Worm (Caenorhabditis elegans) whole organism, L4 larva: ENCODE data around the gene gly-7.

Experiments
- D1046.2 ChIP-seq: fragments of 200-800 bp; sonication (Bioruptor generic); IDR thresholded peaks from 2 replicates; pipeline ENCODE4 v1.3.6; 2022; ENCODE audit warnings: missing genetic modification characterization, missing compliant biosample characterization
- F44E2.7 ChIP-seq: fragments of 200-800 bp; sonication (Bioruptor generic); IDR thresholded peaks from 2 replicates; pipeline ENCODE4 v2.1.2; 2022; ENCODE audit warnings: missing genetic modification characterization, missing compliant biosample characterization
- F49E8.2 ChIP-seq: sonication (generic microtip); optimal IDR thresholded peaks from 2 replicates; lab custom pipeline; 2016; ENCODE audit warnings: missing compliant biosample characterization, mild to moderate bottlenecking, missing genetic modification characterization, borderline replicate concordance
- Y48G9A.11 ChIP-seq: fragments of 200-800 bp; sonication (Bioruptor generic); IDR thresholded peaks from 2 replicates; pipeline ENCODE4 v1.3.6; 2022; ENCODE audit warnings: missing genetic modification reagents, missing genetic modification characterization, missing compliant biosample characterization
- Y5F2A.4 ChIP-seq: fragments of 200-800 bp; sonication (Bioruptor generic); optimal IDR thresholded peaks from 2 replicates; lab custom pipeline; 2018; ENCODE audit warnings: mild to moderate bottlenecking, missing genetic modification characterization, missing compliant biosample characterization
- ZK337.2 ChIP-seq: fragments of 200-800 bp; sonication (Bioruptor generic); IDR thresholded peaks from 2 replicates; pipeline ENCODE4 v1.3.6; 2022; ENCODE audit warnings: missing genetic modification reagents, missing genetic modification characterization, missing compliant biosample characterization
- aha-1 ChIP-seq: fragments of 150-350 bp; peaks from one replicate; lab custom pipeline; 2014; ENCODE audit warnings: missing biosample characterization, missing genetic modification characterization
- ama-1 ChIP-seq: fragments of 150-350 bp; optimal IDR thresholded peaks from 2 replicates; lab custom pipeline; 2014; ENCODE audit warnings: inconsistent platforms, mixed read lengths
- ceh-82 ChIP-seq: sonication (generic microtip); optimal IDR thresholded peaks from 2 replicates; lab custom pipeline; 2017; ENCODE audit warnings: missing biosample characterization, missing genetic modification characterization
- daf-12 ChIP-seq: fragments of 150-350 bp; optimal IDR thresholded peaks from 2 replicates; lab custom pipeline; 2014; ENCODE audit warnings: missing biosample characterization, missing genetic modification reagents, missing genetic modification characterization
- fos-1 ChIP-seq: fragments of 150-350 bp; optimal IDR thresholded peaks from 2 replicates; lab custom pipeline; 2014; ENCODE audit warnings: missing biosample characterization, missing genetic modification characterization
- hif-1 ChIP-seq, 2 experiments: sonication (generic microtip); optimal IDR thresholded peaks; 2 replicates each; lab custom pipeline; 2016 to 2017; ENCODE audit warnings: missing compliant biosample characterization in 2 of 2, missing genetic modification characterization in 2 of 2, missing genetic modification reagents in 2 of 2, missing genotype in 2 of 2, mild to moderate bottlenecking in 1 of 2
- hlh-30 ChIP-seq: sonication (generic microtip); optimal IDR thresholded peaks from 2 replicates; lab custom pipeline; 2017; ENCODE audit warnings: antibody characterized with exemption, mild to moderate bottlenecking, missing genetic modification characterization, missing compliant biosample characterization; ENCODE audit not compliant: insufficient read depth
- lin-1 ChIP-seq: fragments of 200-800 bp; sonication (Bioruptor generic); IDR thresholded peaks from 2 replicates; pipeline ENCODE4 v1.3.6; 2022; ENCODE audit warnings: missing genetic modification reagents, missing genetic modification characterization, missing compliant biosample characterization
- lin-15B ChIP-seq: fragments of 150-350 bp; sonication (generic microtip); optimal IDR thresholded peaks from 3 replicates; lab custom pipeline; 2014; ENCODE audit warnings: missing biosample characterization, missing genetic modification characterization
- lsy-2 ChIP-seq, 2 experiments: fragments of 150-350 bp in 1 of 2; sonication (generic microtip) in 1 of 2; optimal IDR thresholded peaks; 2 replicates each; lab custom pipeline; 2014 to 2017; ENCODE audit warnings: missing biosample characterization in 2 of 2, missing genetic modification characterization in 2 of 2
- madf-5 ChIP-seq, 2 experiments: fragments of 200-800 bp; sonication (Bioruptor generic); IDR thresholded peaks; 2 replicates each; pipeline ENCODE4 v1.3.6; 2022; ENCODE audit warnings: missing compliant biosample characterization in 2 of 2, missing genetic modification characterization in 2 of 2
- madf-9 ChIP-seq: fragments of 200-800 bp; sonication (Bioruptor generic); conservative IDR thresholded peaks from 2 replicates; pipeline ENCODE4 v1.3.6; 2022; ENCODE audit warnings: missing genetic modification reagents, missing genetic modification characterization, missing compliant biosample characterization
- mdt-29 ChIP-seq: fragments of 200-800 bp; sonication (Bioruptor generic); IDR thresholded peaks from 2 replicates; pipeline ENCODE4 v1.3.6; 2022; ENCODE audit warnings: missing genetic modification reagents, missing genetic modification characterization, missing compliant biosample characterization
- nhr-10 ChIP-seq: fragments of 150-350 bp; optimal IDR thresholded peaks from 2 replicates; lab custom pipeline; 2014; ENCODE audit warnings: missing biosample characterization, missing genetic modification characterization
- nhr-237 ChIP-seq: sonication (generic microtip); optimal IDR thresholded peaks from 2 replicates; lab custom pipeline; 2017; ENCODE audit warnings: missing biosample characterization, missing genetic modification characterization
- nhr-25 ChIP-seq: sonication (generic microtip); optimal IDR thresholded peaks from 2 replicates; lab custom pipeline; 2017; ENCODE audit warnings: missing genetic modification characterization, mild to moderate bottlenecking, missing compliant biosample characterization, antibody characterized with exemption, moderate library complexity, borderline replicate concordance; ENCODE audit not compliant: insufficient read depth
- nhr-41 ChIP-seq: fragments of 200-800 bp; sonication (Bioruptor generic); IDR thresholded peaks from 2 replicates; pipeline ENCODE4 v1.3.6; 2022; ENCODE audit warnings: missing genetic modification reagents, missing genetic modification characterization, missing compliant biosample characterization
- nhr-42 ChIP-seq: fragments of 200-800 bp; sonication (Bioruptor generic); IDR thresholded peaks from 2 replicates; pipeline ENCODE4 v1.3.6; 2022; ENCODE audit warnings: missing genetic modification characterization, missing compliant biosample characterization
- pha-4 ChIP-seq, 2 experiments: fragments of 150-350 bp in 1 of 2; fragments of 200-800 bp in 1 of 2; sonication (Bioruptor generic) in 1 of 2; IDR thresholded peaks in 1 of 2; optimal IDR thresholded peaks in 1 of 2; 2 replicates each; pipeline versions ENCODE4 v1.3.6 to Lab custom; 2014 to 2022; ENCODE audit warnings: missing genetic modification characterization in 2 of 2, missing genetic modification reagents in 2 of 2, missing biosample characterization in 1 of 2, missing compliant biosample characterization in 1 of 2
- pqm-1 ChIP-seq: sonication (generic microtip); optimal IDR thresholded peaks from 2 replicates; lab custom pipeline; 2017; ENCODE audit warnings: missing biosample characterization, missing genetic modification characterization
- sdz-12 ChIP-seq: fragments of 200-800 bp; sonication (Bioruptor generic); optimal IDR thresholded peaks from 2 replicates; lab custom pipeline; 2018; ENCODE audit warnings: mild to moderate bottlenecking, missing genetic modification characterization, missing compliant biosample characterization
- snpc-1.2 ChIP-seq: fragments of 200-800 bp; sonication (Bioruptor generic); IDR thresholded peaks from 2 replicates; pipeline ENCODE4 v1.3.6; 2022; ENCODE audit warnings: missing genetic modification reagents, missing genetic modification characterization, missing compliant biosample characterization
- tag-97 ChIP-seq: fragments of 200-800 bp; sonication (Bioruptor generic); IDR thresholded peaks from 2 replicates; pipeline ENCODE4 v1.3.6; 2022; ENCODE audit warnings: missing genetic modification characterization, missing compliant biosample characterization
- unc-62 ChIP-seq, 3 experiments: fragments of 150-350 bp in 1 of 3; sonication (generic microtip); optimal IDR thresholded peaks in 2 of 3; peaks in 1 of 3; 1 replicate in 1 of 3; 2 replicates in 2 of 3; lab custom pipeline; 2014 to 2017; ENCODE audit warnings: missing biosample characterization in 3 of 3, missing genetic modification characterization in 3 of 3, missing genetic modification reagents in 3 of 3, missing genotype in 1 of 3
- vab-7 ChIP-seq: fragments of 200-800 bp; sonication (Bioruptor generic); IDR thresholded peaks from 2 replicates; pipeline ENCODE4 v1.3.6; 2022; ENCODE audit warnings: missing genetic modification reagents, missing genetic modification characterization, missing compliant biosample characterization
- zag-1 ChIP-seq: fragments of 150-350 bp; optimal IDR thresholded peaks from 2 replicates; lab custom pipeline; 2014; ENCODE audit warnings: missing biosample characterization, missing genetic modification characterization

The gly-7 gene

DNA sequence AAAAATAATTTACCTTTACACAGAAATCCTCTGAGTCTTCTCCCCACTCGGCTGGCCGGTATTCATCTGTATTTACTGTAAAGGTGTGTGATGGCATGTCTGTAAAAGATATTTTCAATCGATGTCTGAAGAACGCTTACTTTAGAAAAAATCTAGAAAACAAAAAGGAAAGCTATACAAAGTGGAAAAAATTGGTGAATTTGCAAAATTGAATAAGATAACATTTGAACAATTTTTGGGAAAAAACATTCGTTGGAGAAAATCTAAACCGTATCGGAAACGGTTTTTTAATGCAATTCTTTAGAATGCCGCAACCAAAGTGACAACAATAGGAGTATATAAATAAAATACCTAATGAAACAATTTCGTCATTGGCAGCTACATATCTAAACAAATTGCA is 39.2 kb downstream of the gly-7 start, which contains the start of gene F36H9.5:
TSS of gene F36H9.5 (minus strand) at position 101 of the 400 bp plus-strand sequence.
- TF ChIP-seq ama-1 (lab: Kevin White, UChicago) (no peak), Y48G9A.11 (no peak), nhr-10 (tag; lab: Kevin White, UChicago) (no peak), aha-1 (no peak), nhr-42 (no peak), lin-15B (tag; lab: Kevin White, UChicago) (no peak), Y5F2A.4 (GFP tag; lab: Kevin White, UChicago) (no peak), madf-5 (GFP tag; IDR thresholded peaks at IDR 0.05; lab: Robert Waterston, UW) (no peak), pqm-1 (tag; lab: Kevin White, UChicago) (no peak), pha-4 (GFP tag; IDR thresholded peaks at IDR 0.05; lab: Robert Waterston, UW) (no peak), pha-4 (tag; optimal IDR thresholded peaks at IDR 0.05; lab: Kevin White, UChicago) (no peak), vab-7 (GFP tag; lab: Robert Waterston, UW) (no peak), D1046.2 (GFP tag; lab: Robert Waterston, UW) (no peak), mdt-29 (GFP tag; lab: Robert Waterston, UW) (no peak), F44E2.7 (no peak), zag-1 (tag; lab: Kevin White, UChicago) (no peak), sdz-12 (no peak), fos-1 (tag; lab: Kevin White, UChicago) (no peak)
- TF ChIP-seq, all 104 proteins: peak for 0

DNA sequence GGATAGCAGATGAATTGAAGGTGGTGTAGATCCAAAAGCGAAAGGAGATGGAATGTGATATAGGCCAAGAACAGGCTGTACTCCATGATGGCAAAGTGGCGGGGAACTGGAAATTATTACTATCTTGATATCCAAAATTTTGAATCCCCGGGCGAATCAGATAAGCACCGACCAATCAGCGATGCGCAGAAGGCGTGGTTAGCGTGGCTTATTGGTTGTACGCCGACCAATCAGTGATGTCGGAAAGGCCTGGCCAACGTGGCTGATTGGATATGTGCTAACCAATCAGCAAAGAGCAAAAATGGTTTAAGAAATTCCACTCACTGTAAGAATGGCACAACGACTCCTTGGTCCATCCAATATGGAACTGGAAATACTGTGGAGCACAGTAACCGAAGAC is 41.1 kb downstream of the gly-7 start:
- no peak for TF ChIP-seq ZK337.2 (GFP tag; lab: Robert Waterston, UW)
- no peak for TF ChIP-seq ceh-82 (tag; lab: Kevin White, UChicago)
- TF ChIP-seq unc-62 (GFP tag; optimal IDR thresholded peaks at IDR 0.05 in 1 of 2; lab: Kevin White, UChicago): peak in 1 of 2 experiments; percentile 71
- no peak for TF ChIP-seq unc-62 (tag; optimal IDR thresholded peaks at IDR 0.05; lab: Kevin White, UChicago)

ce11 chrV:1779136-1779535 is 42.0 kb downstream of the gly-7 start, which contains the start of gene F36H9.4:
Gene F36H9.4, minus strand, starts transcription at chrV:1779236.
- TF ChIP-seq hlh-30 (tag; lab: Kevin White, UChicago): no peak
- no peak for TF ChIP-seq lin-1 (GFP tag; lab: Robert Waterston, UW)
- TF ChIP-seq tag-97 (GFP tag; lab: Robert Waterston, UW): no peak
- no peak for TF ChIP-seq madf-9 (GFP tag; lab: Robert Waterston, UW)
- no peak for TF ChIP-seq pha-4 (GFP tag; IDR thresholded peaks at IDR 0.05; lab: Robert Waterston, UW)
- no peak for TF ChIP-seq pha-4 (tag; optimal IDR thresholded peaks at IDR 0.05; lab: Kevin White, UChicago)
- TF ChIP-seq nhr-25 (tag; lab: Kevin White, UChicago): no peak
- TF ChIP-seq nhr-237: no peak
- TF ChIP-seq F49E8.2: no peak
- TF ChIP-seq snpc-1.2 (GFP tag; lab: Robert Waterston, UW): no peak
- no peak for TF ChIP-seq hif-1 (tag; optimal IDR thresholded peaks at IDR 0.05; lab: Kevin White, UChicago)
- TF ChIP-seq daf-12 (tag; lab: Kevin White, UChicago): no peak
- no peak for TF ChIP-seq nhr-41 (GFP tag; lab: Robert Waterston, UW)
- no peak for TF ChIP-seq lsy-2 (tag; optimal IDR thresholded peaks at IDR 0.05; lab: Kevin White, UChicago)

- TF ChIP-seq nhr-42: no peak
These were observed 46.1 kb downstream of the gly-7 start, which contains the start of gene F36H9.7 for ce11 chrV:1774874-1775589. Gene F36H9.7, minus strand, starts transcription at chrV:1774924.
